Worm (Caenorhabditis elegans): Measurements from ENCODE around the gene C53A5.2.

- TF ChIP-seq ztf-11 (tag; optimal IDR thresholded peaks at IDR 0.05), result no peak
- TF ChIP-seq lin-15B (tag; optimal IDR thresholded peaks at IDR 0.05), result no peak
- no peak for TF ChIP-seq elt-3 (tag; optimal IDR thresholded peaks at IDR 0.05)
- TF ChIP-seq nhr-77 (tag; optimal IDR thresholded peaks at IDR 0.05), result no peak
These were observed 5.0 kb downstream of the C53A5.2 start, which contains the start of gene R02D5.6 for ce11 chrV:14518010-14518409.

Data from whole organism, L3 larva.